Fruit fly (Drosophila melanogaster): ENCODE measurements around the gene TwdlY.

Gene TwdlY

DNA sequence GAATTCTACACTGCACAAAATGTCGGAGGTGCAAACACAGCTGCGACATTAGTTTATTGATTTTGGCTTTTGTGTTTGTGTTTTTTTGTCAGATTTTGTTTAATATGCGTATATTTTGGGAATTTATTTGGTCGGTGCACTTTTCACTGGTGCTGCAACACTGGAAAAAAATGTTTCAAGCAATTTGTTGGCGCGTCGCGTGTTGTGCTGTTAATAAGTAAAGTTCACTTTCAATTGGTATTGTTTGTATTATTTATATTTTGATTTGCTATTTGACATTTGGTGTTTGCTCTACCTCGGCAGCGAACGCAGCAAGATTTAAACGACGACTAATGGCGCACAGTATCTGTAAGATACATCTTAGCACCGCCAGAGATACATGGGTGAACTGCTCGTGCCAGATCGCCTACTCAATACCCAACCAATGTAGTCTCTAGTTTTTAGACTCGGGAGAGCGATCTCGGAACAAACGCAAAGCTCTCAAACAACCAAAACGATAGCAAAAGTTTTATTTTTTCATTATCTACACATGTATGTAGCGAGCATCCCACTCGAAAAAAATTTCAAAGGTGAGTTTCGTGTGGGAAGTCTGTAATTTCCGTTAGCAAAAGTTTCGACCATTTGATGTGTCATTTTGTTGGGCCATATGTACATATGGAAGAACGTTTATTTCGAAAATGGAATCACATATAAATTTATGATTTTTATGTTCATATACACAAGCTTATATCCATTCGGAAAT, 47.6 kb downstream of the TwdlY start (continued):
- TF ChIP-seq CG14860 (GFP tag; IDR thresholded peaks at IDR 0.05; ENCODE audit: partially characterized antibody): no peak
- TF ChIP-seq CG4282 (GFP tag; optimal IDR thresholded peaks at IDR 0.05): no peak
- no peak for TF ChIP-seq Lhr (GFP tag; optimal IDR thresholded peaks at IDR 0.05)
- peak; percentile 53 for TF ChIP-seq tin (GFP tag; optimal IDR thresholded peaks at IDR 0.05)
- TF ChIP-seq sim (GFP tag; IDR thresholded peaks at IDR 0.05): no peak
- TF ChIP-seq mirr (GFP tag; optimal IDR thresholded peaks at IDR 0.05): peak; percentile 45
- TF ChIP-seq CG13624 (GFP tag; optimal IDR thresholded peaks at IDR 0.05): peak; percentile 16
- peak; percentile 11 for TF ChIP-seq nau (GFP tag; optimal IDR thresholded peaks at IDR 0.05)
- no peak for TF ChIP-seq Dad (GFP tag; optimal IDR thresholded peaks at IDR 0.05)
- TF ChIP-seq PHDP (tag; optimal IDR thresholded peaks at IDR 0.05): peak; percentile 52
- TF ChIP-seq wor (GFP tag; IDR thresholded peaks at IDR 0.05): no peak
- no peak for TF ChIP-seq Nf-YB (GFP tag; optimal IDR thresholded peaks at IDR 0.05)
- peak; percentile 3 for TF ChIP-seq Bteb2 (GFP tag; optimal IDR thresholded peaks at IDR 0.05)
- 0 out of 2 replicates have a peak, but pooled peaks have one; percentile 39 for TF ChIP-seq Taf1 (GFP tag; IDR thresholded peaks at IDR 0.05)
- no peak for TF ChIP-seq pros (GFP tag; optimal IDR thresholded peaks at IDR 0.05)
- no peak for TF ChIP-seq fd64A (GFP tag; optimal IDR thresholded peaks at IDR 0.05)
- no peak for TF ChIP-seq CG6654 (GFP tag; optimal IDR thresholded peaks at IDR 0.05)
- TF ChIP-seq CG14965 (GFP tag; optimal IDR thresholded peaks at IDR 0.05; ENCODE audit: borderline replicate concordance): peak; percentile 18
- TF ChIP-seq CG17802 (tag; optimal IDR thresholded peaks at IDR 0.05): peak; percentile 13
- TF ChIP-seq emc (GFP tag; optimal IDR thresholded peaks at IDR 0.05): no peak
- peak; percentile 29 for TF ChIP-seq CG12104 (GFP tag; optimal IDR thresholded peaks at IDR 0.05)
- peak; percentile 9 for TF ChIP-seq CG12236 (GFP tag; optimal IDR thresholded peaks at IDR 0.05)
- peak; percentile 60 for TF ChIP-seq CG7839 (tag; optimal IDR thresholded peaks at IDR 0.05)

DNA sequence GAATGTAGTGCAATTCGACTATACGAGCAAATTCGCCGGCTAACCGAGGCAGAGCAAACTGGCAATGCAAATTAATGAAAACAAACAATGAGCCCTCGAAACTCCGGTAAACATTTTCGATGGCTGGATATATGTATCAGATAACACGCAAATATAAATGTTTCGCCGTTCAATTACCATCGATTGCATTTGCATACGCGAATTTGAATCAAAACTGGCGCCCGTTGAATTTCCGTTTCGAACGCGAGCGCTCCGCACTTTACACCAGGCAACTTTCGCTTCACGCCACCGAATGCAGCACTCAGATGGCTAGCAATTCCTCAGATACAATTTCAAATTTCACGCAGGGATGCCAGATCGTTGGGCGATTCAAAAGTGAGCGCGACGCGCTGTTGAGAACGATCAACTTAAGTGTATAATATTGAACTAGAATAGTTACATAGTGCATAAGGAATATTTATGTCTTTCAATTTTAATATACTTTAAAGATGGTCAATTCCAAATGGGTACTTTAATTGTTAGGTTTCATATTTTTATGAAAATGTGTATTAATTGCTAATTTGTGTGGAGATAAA, 48.5 kb downstream of the TwdlY start, which contains the start of gene if:
TSS of gene if (minus strand) at position 294 of the 575 bp plus-strand sequence.
- TF ChIP-seq CG17361 (GFP tag; IDR thresholded peaks at IDR 0.05) (0 out of 3 replicates have a peak, but pooled peaks have one; percentile 24), CG3726 (GFP tag; IDR thresholded peaks at IDR 0.05) (no peak), CG15601 (tag; optimal IDR thresholded peaks at IDR 0.05) (no peak), tin (GFP tag; optimal IDR thresholded peaks at IDR 0.05) (no peak), CHES-1-like (GFP tag; optimal IDR thresholded peaks at IDR 0.05) (no peak), Atf-2 (GFP tag; optimal IDR thresholded peaks at IDR 0.05) (no peak), bbx (GFP tag; IDR thresholded peaks at IDR 0.05; ENCODE audit: partially characterized antibody) (peak; percentile 31; the same call in 1 of the 2 replicates), CTCF (GFP tag; optimal IDR thresholded peaks at IDR 0.05) (peak; percentile 31), MTF-1 (GFP tag; optimal IDR thresholded peaks at IDR 0.05; ENCODE audit: borderline replicate concordance) (no peak), Blimp-1 (GFP tag; optimal IDR thresholded peaks at IDR 0.05) (peak; percentile 7), CG17359 (tag; optimal IDR thresholded peaks at IDR 0.05) (no peak), Jarid2 (GFP tag; optimal IDR thresholded peaks at IDR 0.05) (peak; percentile 59), chinmo (GFP tag; IDR thresholded peaks at IDR 0.05; ENCODE audit: partially characterized antibody) (0 out of 4 replicates have a peak, but pooled peaks have one; percentile 56), Bdp1 (GFP tag; optimal IDR thresholded peaks at IDR 0.05) (no peak), vvl (GFP tag; IDR thresholded peaks at IDR 0.05) (peak; percentile 45; the same call in 1 of the 2 replicates), Myb (GFP tag; optimal IDR thresholded peaks at IDR 0.05) (peak; percentile 39), MESR4 (GFP tag; optimal IDR thresholded peaks at IDR 0.05) (no peak), CG42726 (GFP tag; IDR thresholded peaks at IDR 0.05; ENCODE audit: partially characterized antibody) (0 out of 2 replicates have a peak, but pooled peaks have one; percentile 25), Xbp1 (GFP tag; optimal IDR thresholded peaks at IDR 0.05) (no peak), CG1603 (tag; optimal IDR thresholded peaks at IDR 0.05) (peak; percentile 24), CG2199 (GFP tag; IDR thresholded peaks at IDR 0.05) (0 out of 3 replicates have a peak, but pooled peaks have one; percentile 8), tgo (GFP tag; IDR thresholded peaks at IDR 0.05) (no peak), tna (GFP tag; IDR thresholded peaks at IDR 0.05; ENCODE audit: partially characterized antibody) (0 out of 2 replicates have a peak, but pooled peaks have one; percentile 50), amos (GFP tag; IDR thresholded peaks at IDR 0.05; ENCODE audit: partially characterized antibody) (peak; percentile 33; the same call in 1 of the 2 replicates), CG34422 (GFP tag; IDR thresholded peaks at IDR 0.05) (no peak), BEAF-32 (GFP tag; optimal IDR thresholded peaks at IDR 0.05) (no peak)

Measured in whole organism, embryonic.